Worm (Caenorhabditis elegans): Measurements from ENCODE around the gene die-1.

die-1 gene

DNA sequence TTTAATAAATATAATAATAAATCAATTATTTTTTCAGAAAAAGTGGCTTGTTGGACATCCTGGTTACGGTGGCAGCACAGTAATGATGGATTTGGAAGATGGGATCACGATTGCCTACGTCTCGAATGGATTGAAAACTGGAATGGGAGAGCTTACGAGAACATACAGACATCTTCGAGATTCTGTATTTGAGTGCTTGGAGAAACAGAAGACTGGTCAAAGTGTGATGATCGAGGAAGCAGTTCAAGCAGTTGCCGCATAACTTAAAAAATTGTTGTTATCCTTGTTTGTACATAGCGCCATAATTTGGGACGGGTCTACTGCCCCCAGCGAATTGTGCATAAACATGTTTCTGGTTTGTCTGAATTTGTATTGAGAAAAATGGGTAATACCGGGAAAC, 30.7 kb upstream of the die-1 start:
- TF ChIP-seq scrt-1 (GFP tag; IDR thresholded peaks at IDR 0.05) (no peak), ama-1 (optimal IDR thresholded peaks at IDR 0.05) (no peak), ceh-36 (tag; optimal IDR thresholded peaks at IDR 0.05) (no peak), hmbx-1 (tag; optimal IDR thresholded peaks at IDR 0.05) (no peak), hmg-4 (GFP tag; optimal IDR thresholded peaks at IDR 0.05) (no peak), F13C5.2 (tag; optimal IDR thresholded peaks at IDR 0.05) (no peak), hnd-1 (tag; optimal IDR thresholded peaks at IDR 0.05) (no peak), flt-1 (GFP tag; IDR thresholded peaks at IDR 0.05) (no peak), tra-4 (tag; optimal IDR thresholded peaks at IDR 0.05) (no peak)

ce11 chrII:10095224-10095623, 27.5 kb upstream of the die-1 start:
- TF ChIP-seq tbx-11 (GFP tag; IDR thresholded peaks at IDR 0.05) (no peak), ceh-13 (GFP tag; optimal IDR thresholded peaks at IDR 0.05) (no peak), hnd-1 (tag; optimal IDR thresholded peaks at IDR 0.05) (no peak), aly-1 (tag; optimal IDR thresholded peaks at IDR 0.05) (no peak), scrt-1 (GFP tag; IDR thresholded peaks at IDR 0.05) (no peak), hmbx-1 (tag; optimal IDR thresholded peaks at IDR 0.05) (no peak), pes-1 (GFP tag; IDR thresholded peaks at IDR 0.05) (no peak), sea-1 (GFP tag; conservative IDR thresholded peaks at IDR 0.05) (no peak), tbx-37 (GFP tag; conservative IDR thresholded peaks at IDR 0.05) (no peak), hmg-4 (GFP tag; optimal IDR thresholded peaks at IDR 0.05) (no peak), B0310.2 (tag; optimal IDR thresholded peaks at IDR 0.05) (no peak), ceh-36 (tag; optimal IDR thresholded peaks at IDR 0.05) (no peak)

ce11 chrII:10094190-10094923, 26.6 kb upstream of the die-1 start, which contains the start of gene lact-2:
TSS of gene lact-2 (plus strand) at chrII:10094873.
- TF ChIP-seq ceh-13 (GFP tag; optimal IDR thresholded peaks at IDR 0.05) = no peak
- TF ChIP-seq B0310.2 (tag; optimal IDR thresholded peaks at IDR 0.05) = no peak
- TF ChIP-seq hmbx-1 (tag; optimal IDR thresholded peaks at IDR 0.05) = no peak
- no peak for TF ChIP-seq flt-1 (GFP tag; IDR thresholded peaks at IDR 0.05)
- no peak for TF ChIP-seq ama-1 (optimal IDR thresholded peaks at IDR 0.05)
- no peak for TF ChIP-seq hnd-1 (tag; optimal IDR thresholded peaks at IDR 0.05)
- TF ChIP-seq scrt-1 (GFP tag; IDR thresholded peaks at IDR 0.05) = no peak
- TF ChIP-seq tbx-11 (GFP tag; IDR thresholded peaks at IDR 0.05) = no peak
- TF ChIP-seq ets-7 (tag; optimal IDR thresholded peaks at IDR 0.05) = no peak
- no peak for TF ChIP-seq sea-1 (GFP tag; conservative IDR thresholded peaks at IDR 0.05)
- no peak for TF ChIP-seq aly-1 (tag; optimal IDR thresholded peaks at IDR 0.05)
- no peak for TF ChIP-seq tbx-37 (GFP tag; conservative IDR thresholded peaks at IDR 0.05)
- TF ChIP-seq pes-1 (GFP tag; IDR thresholded peaks at IDR 0.05) = no peak
- TF ChIP-seq ceh-36 (tag; optimal IDR thresholded peaks at IDR 0.05) = no peak

DNA sequence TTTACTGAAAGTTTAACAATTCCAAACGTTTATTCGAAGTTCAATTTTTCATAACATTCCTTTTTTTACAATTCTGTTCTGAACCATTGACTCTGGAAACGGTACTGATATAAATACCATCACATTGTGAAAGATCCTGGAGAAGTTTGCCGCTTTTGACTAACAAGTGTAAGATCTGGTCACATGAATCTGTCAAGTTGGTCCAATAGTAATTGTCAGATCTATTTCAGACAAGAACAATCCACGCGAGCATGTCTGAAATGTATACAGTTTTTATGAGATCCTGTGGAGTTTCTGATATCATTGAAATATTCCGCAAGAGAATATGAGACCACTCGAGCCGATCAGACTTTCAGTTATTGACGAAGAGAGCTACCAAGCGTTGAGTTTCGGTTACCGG, 25.4 kb upstream of the die-1 start:
- no peak for TF ChIP-seq ets-7 (tag; optimal IDR thresholded peaks at IDR 0.05)
- TF ChIP-seq pes-1 (GFP tag; IDR thresholded peaks at IDR 0.05) = no peak

- TF ChIP-seq ceh-36 (tag; optimal IDR thresholded peaks at IDR 0.05) = no peak
- no peak for TF ChIP-seq hnd-1 (tag; optimal IDR thresholded peaks at IDR 0.05)
- TF ChIP-seq tra-4 (tag; optimal IDR thresholded peaks at IDR 0.05) = no peak
- no peak for TF ChIP-seq hmg-4 (GFP tag; optimal IDR thresholded peaks at IDR 0.05)
- no peak for TF ChIP-seq hmbx-1 (tag; optimal IDR thresholded peaks at IDR 0.05)
- TF ChIP-seq sea-1 (GFP tag; conservative IDR thresholded peaks at IDR 0.05) = no peak
- TF ChIP-seq flt-1 (GFP tag; IDR thresholded peaks at IDR 0.05) = no peak
- TF ChIP-seq ama-1 (optimal IDR thresholded peaks at IDR 0.05) = no peak
- no peak for TF ChIP-seq ets-7 (tag; optimal IDR thresholded peaks at IDR 0.05)
- TF ChIP-seq tbx-11 (GFP tag; IDR thresholded peaks at IDR 0.05) = no peak
- no peak for TF ChIP-seq F13C5.2 (tag; optimal IDR thresholded peaks at IDR 0.05)
- TF ChIP-seq aly-1 (tag; optimal IDR thresholded peaks at IDR 0.05) = no peak
- TF ChIP-seq pes-1 (GFP tag; IDR thresholded peaks at IDR 0.05) = no peak
- TF ChIP-seq tbx-37 (GFP tag; conservative IDR thresholded peaks at IDR 0.05) = no peak
- no peak for TF ChIP-seq scrt-1 (GFP tag; IDR thresholded peaks at IDR 0.05)
- no peak for TF ChIP-seq B0310.2 (tag; optimal IDR thresholded peaks at IDR 0.05)
Measured at ce11 chrII:10084482-10084881, 16.8 kb upstream of the die-1 start.

ce11 chrII:10075794-10076193, 8.1 kb upstream of the die-1 start:
- TF ChIP-seq B0310.2 (tag; optimal IDR thresholded peaks at IDR 0.05) (peak; percentile 29), pes-1 (GFP tag; IDR thresholded peaks at IDR 0.05) (peak; percentile 49; the same call in 1 of the 2 replicates), hmg-4 (GFP tag; optimal IDR thresholded peaks at IDR 0.05) (peak; percentile 67), aly-1 (tag; optimal IDR thresholded peaks at IDR 0.05) (no peak), scrt-1 (GFP tag; IDR thresholded peaks at IDR 0.05) (no peak)

DNA sequence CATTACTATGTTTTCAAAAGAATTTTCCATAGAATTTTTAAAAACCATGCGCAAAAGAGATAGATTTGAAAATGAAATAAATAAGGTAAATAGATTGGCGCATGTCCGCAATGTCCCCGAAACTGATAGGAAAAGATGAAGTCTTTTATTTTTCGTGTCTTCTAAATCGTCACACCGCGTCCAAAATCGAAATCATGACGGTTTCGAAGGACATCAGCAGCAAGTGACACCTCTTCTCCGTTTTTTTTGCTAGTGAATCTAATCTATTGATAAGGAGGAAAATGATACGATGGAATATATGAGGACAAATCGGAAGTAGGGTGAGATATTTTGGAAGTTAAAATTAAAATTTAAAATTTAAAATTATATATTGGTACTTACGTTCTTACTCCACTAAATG, 6.3 kb upstream of the die-1 start:
- TF ChIP-seq hmbx-1 (tag; optimal IDR thresholded peaks at IDR 0.05) = no peak
- TF ChIP-seq scrt-1 (GFP tag; IDR thresholded peaks at IDR 0.05) = no peak
- no peak for TF ChIP-seq sea-1 (GFP tag; conservative IDR thresholded peaks at IDR 0.05)
- TF ChIP-seq tbx-37 (GFP tag; conservative IDR thresholded peaks at IDR 0.05) = no peak
- no peak for TF ChIP-seq flt-1 (GFP tag; IDR thresholded peaks at IDR 0.05)
- no peak for TF ChIP-seq hmg-4 (GFP tag; optimal IDR thresholded peaks at IDR 0.05)
- no peak for TF ChIP-seq aly-1 (tag; optimal IDR thresholded peaks at IDR 0.05)
- TF ChIP-seq ets-7 (tag; optimal IDR thresholded peaks at IDR 0.05) = no peak
- no peak for TF ChIP-seq hnd-1 (tag; optimal IDR thresholded peaks at IDR 0.05)
- TF ChIP-seq ceh-36 (tag; optimal IDR thresholded peaks at IDR 0.05) = no peak
- TF ChIP-seq F13C5.2 (tag; optimal IDR thresholded peaks at IDR 0.05) = no peak
- TF ChIP-seq ceh-13 (GFP tag; optimal IDR thresholded peaks at IDR 0.05) = no peak
- TF ChIP-seq pes-1 (GFP tag; IDR thresholded peaks at IDR 0.05) = no peak
- no peak for TF ChIP-seq B0310.2 (tag; optimal IDR thresholded peaks at IDR 0.05)
- no peak for TF ChIP-seq tbx-11 (GFP tag; IDR thresholded peaks at IDR 0.05)
- no peak for TF ChIP-seq ama-1 (optimal IDR thresholded peaks at IDR 0.05)

DNA sequence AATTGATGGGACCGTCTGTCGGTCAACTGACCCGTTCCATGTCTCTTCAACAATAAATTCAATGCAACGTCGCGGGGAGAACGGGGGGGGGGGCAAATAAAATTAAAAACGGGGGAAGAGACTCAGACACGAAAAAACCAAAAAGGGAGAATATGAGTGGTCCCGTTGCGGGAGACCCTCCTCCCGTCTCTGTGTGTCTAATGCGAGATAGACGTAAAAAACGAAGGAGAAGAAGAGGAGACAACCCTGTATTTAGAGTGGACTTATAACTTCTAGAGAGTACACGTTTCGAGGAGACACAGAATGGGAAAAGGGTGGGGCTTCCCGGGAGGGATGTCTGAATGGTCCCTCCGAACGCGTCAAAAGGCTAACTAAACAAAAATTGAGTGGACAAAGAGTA, 2.2 kb downstream of the die-1 start:
- peak; percentile 49; the same call in 1 of the 2 replicates for TF ChIP-seq flt-1 (GFP tag; IDR thresholded peaks at IDR 0.05)
- TF ChIP-seq hnd-1 (tag; optimal IDR thresholded peaks at IDR 0.05) = no peak
- no peak for TF ChIP-seq tbx-11 (GFP tag; IDR thresholded peaks at IDR 0.05)
- TF ChIP-seq scrt-1 (GFP tag; IDR thresholded peaks at IDR 0.05) = 0 out of 2 replicates have a peak, but pooled peaks have one; percentile 43
- peak; percentile 55 for TF ChIP-seq pes-1 (GFP tag; IDR thresholded peaks at IDR 0.05)
- no peak for TF ChIP-seq ets-7 (tag; optimal IDR thresholded peaks at IDR 0.05)
- TF ChIP-seq F13C5.2 (tag; optimal IDR thresholded peaks at IDR 0.05) = no peak
- peak; percentile 83 for TF ChIP-seq hmg-4 (GFP tag; optimal IDR thresholded peaks at IDR 0.05)
- TF ChIP-seq ceh-36 (tag; optimal IDR thresholded peaks at IDR 0.05) = peak; percentile 5
- TF ChIP-seq sea-1 (GFP tag; conservative IDR thresholded peaks at IDR 0.05) = 0 out of 2 replicates have a peak, but pooled peaks have one; percentile 46
- no peak for TF ChIP-seq B0310.2 (tag; optimal IDR thresholded peaks at IDR 0.05)

Measured in whole organism, early embryonic.